Worm (Caenorhabditis elegans) whole organism, L4 larva: ENCODE data around the gene H20J04.7.
A peak's percentile ranks its signal among the peaks of the same experiment; 100 is the strongest.

ENCODE experiments used
- D1046.2 ChIP-seq: fragments of 200-800 bp; sonication (Bioruptor generic); IDR thresholded peaks from 2 replicates; pipeline ENCODE4 v1.3.6; 2022; ENCODE audit warnings: missing genetic modification characterization, missing compliant biosample characterization
- ceh-20 ChIP-seq: fragments of 200-800 bp; sonication (Bioruptor generic); IDR thresholded peaks from 2 replicates; pipeline ENCODE4 v1.3.6; 2022; ENCODE audit warnings: missing genetic modification reagents, missing genetic modification characterization, missing compliant biosample characterization
- daf-16 ChIP-seq, 3 experiments: sonication (generic microtip); optimal IDR thresholded peaks; 2 replicates each; lab custom pipeline; 2016 to 2017; ENCODE audit warnings: missing genetic modification characterization in 3 of 3, missing genetic modification reagents in 3 of 3, mild to moderate bottlenecking in 2 of 3, missing compliant biosample characterization in 2 of 3, missing biosample characterization in 1 of 3, moderate library complexity in 1 of 3
- dmd-9 ChIP-seq: fragments of 200-800 bp; sonication (Bioruptor generic); IDR thresholded peaks from 2 replicates; pipeline ENCODE4 v1.3.6; 2022; ENCODE audit warnings: missing genetic modification reagents, missing genetic modification characterization, missing compliant biosample characterization
- dve-1 ChIP-seq: sonication (generic microtip); optimal IDR thresholded peaks from 2 replicates; lab custom pipeline; 2017; ENCODE audit warnings: antibody characterized with exemption, mild to moderate bottlenecking, missing genetic modification characterization, missing compliant biosample characterization; ENCODE audit not compliant: insufficient read depth
- egl-43 ChIP-seq: fragments of 200-800 bp; sonication (Bioruptor generic); IDR thresholded peaks from 2 replicates; pipeline ENCODE4 v1.3.6; 2022; ENCODE audit warnings: missing genetic modification reagents, missing genetic modification characterization, missing compliant biosample characterization
- mdt-29 ChIP-seq: fragments of 200-800 bp; sonication (Bioruptor generic); IDR thresholded peaks from 2 replicates; pipeline ENCODE4 v1.3.6; 2022; ENCODE audit warnings: missing genetic modification reagents, missing genetic modification characterization, missing compliant biosample characterization
- nhr-42 ChIP-seq: fragments of 200-800 bp; sonication (Bioruptor generic); IDR thresholded peaks from 2 replicates; pipeline ENCODE4 v1.3.6; 2022; ENCODE audit warnings: missing genetic modification characterization, missing compliant biosample characterization
- unc-62 ChIP-seq, 3 experiments: fragments of 150-350 bp in 1 of 3; sonication (generic microtip); optimal IDR thresholded peaks in 2 of 3; peaks in 1 of 3; 1 replicate in 1 of 3; 2 replicates in 2 of 3; lab custom pipeline; 2014 to 2017; ENCODE audit warnings: missing biosample characterization in 3 of 3, missing genetic modification characterization in 3 of 3, missing genetic modification reagents in 3 of 3, missing genotype in 1 of 3

The H20J04.7 gene

DNA sequence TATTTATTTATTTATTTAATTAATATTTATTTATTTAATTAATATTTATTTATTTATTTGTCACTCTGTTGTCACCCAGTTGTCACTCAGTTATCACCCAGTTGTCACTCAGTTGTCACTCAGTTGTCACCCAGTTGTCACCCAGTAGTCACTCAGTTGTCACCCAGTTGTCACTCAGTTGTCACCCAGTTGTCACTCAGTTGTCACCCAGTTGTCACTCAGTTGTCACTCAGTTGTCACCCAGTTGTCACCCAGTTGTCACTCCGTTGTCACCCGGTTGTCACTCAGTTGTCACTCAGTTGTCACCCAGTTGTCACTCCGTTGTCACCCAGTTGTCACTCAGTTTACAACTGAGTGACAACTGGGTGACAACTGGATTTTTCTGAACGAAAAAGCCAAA is 46.0 kb downstream of the H20J04.7 start:
- TF ChIP-seq egl-43 (GFP tag; lab: Robert Waterston, UW) (0 out of 2 replicates have a peak, but pooled peaks have one; percentile 5), dmd-9 (GFP tag; lab: Robert Waterston, UW) (peak; percentile 70; the same call in 1 of the 2 replicates), D1046.2 (GFP tag; lab: Robert Waterston, UW) (0 out of 2 replicates have a peak, but pooled peaks have one; percentile 15), ceh-20 (GFP tag; lab: Robert Waterston, UW) (peak; percentile 51; the same call in 1 of the 2 replicates)

DNA sequence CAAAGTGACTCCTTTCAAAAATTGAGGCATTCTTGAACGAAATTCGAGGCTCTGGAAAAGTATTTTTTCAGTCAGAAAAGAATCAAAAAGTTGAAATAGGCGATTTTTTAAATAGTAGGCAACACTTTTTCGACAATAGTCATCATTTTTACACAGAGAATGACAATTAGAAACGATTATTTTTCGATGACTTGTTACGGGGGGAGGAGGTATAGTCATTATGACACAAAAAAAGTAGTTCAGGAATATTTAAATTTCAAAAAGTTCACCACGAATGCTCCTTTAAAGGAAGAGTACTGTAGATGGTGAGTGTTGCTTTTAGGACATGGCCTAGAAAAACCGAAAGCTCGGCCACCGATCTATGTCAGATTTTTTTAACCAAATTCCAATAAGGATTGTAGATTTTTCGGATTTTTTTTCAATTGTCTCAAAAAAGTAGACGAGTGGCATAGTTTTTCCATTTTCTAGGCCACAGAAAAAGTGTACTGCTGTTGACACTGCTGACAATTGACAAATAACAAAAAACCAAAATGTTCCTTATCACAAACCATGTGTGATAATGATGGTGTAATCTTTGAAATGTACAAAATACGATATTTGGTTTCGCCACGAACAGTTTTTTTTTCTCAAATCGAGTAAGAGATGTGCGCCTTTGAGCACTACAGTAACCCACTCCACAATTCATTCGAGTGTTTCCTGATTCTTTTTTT is 48.0 kb downstream of the H20J04.7 start, which contains the start of gene Y52E8A.3:
Gene Y52E8A.3 (minus strand): TSS at position 51 of the 710 bp plus-strand sequence.
- TF ChIP-seq nhr-42 (no peak), unc-62 (GFP tag; optimal IDR thresholded peaks at IDR 0.05 in 1 of 2; lab: Kevin White, UChicago) (peak in 1 of 2 experiments; percentile 91), unc-62 (tag; optimal IDR thresholded peaks at IDR 0.05; lab: Kevin White, UChicago) (no peak), daf-16 (GFP tag; optimal IDR thresholded peaks at IDR 0.05; lab: Kevin White, UChicago) (no peak), daf-16 (tag; optimal IDR thresholded peaks at IDR 0.05; lab: Kevin White, UChicago) (peak; percentile 60), mdt-29 (GFP tag; lab: Robert Waterston, UW) (no peak), dve-1 (no peak)
